Fruit fly (Drosophila melanogaster): ENCODE results near the gene CG9109.

CG9109 gene

DNA sequence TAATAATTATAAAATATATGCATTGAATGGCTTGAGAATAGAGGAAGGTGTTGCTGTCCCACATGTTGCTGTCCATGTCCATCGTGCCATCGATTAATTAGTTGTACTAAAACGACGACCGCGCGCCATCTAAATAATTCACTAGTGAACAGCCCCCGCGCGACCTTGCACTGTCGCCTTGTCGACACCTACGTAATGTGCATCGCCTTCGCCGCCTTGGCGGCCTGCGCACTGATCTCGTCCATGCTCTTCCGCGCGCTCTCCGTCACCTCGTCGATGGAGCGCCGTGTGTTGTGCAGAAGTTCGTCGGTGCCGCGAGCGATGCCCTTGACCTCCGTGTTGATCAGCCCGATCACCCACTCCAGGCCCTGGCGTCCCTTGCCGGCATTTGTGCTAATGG is 12.6 kb upstream of the CG9109 start:
- TF ChIP-seq rn (GFP tag; IDR thresholded peaks at IDR 0.05): no peak
- no peak for TF ChIP-seq D1 (tag; optimal IDR thresholded peaks at IDR 0.05)
- no peak for TF ChIP-seq Snoo (tag; optimal IDR thresholded peaks at IDR 0.05)
- no peak for TF ChIP-seq CG17806 (tag; optimal IDR thresholded peaks at IDR 0.05)

DNA sequence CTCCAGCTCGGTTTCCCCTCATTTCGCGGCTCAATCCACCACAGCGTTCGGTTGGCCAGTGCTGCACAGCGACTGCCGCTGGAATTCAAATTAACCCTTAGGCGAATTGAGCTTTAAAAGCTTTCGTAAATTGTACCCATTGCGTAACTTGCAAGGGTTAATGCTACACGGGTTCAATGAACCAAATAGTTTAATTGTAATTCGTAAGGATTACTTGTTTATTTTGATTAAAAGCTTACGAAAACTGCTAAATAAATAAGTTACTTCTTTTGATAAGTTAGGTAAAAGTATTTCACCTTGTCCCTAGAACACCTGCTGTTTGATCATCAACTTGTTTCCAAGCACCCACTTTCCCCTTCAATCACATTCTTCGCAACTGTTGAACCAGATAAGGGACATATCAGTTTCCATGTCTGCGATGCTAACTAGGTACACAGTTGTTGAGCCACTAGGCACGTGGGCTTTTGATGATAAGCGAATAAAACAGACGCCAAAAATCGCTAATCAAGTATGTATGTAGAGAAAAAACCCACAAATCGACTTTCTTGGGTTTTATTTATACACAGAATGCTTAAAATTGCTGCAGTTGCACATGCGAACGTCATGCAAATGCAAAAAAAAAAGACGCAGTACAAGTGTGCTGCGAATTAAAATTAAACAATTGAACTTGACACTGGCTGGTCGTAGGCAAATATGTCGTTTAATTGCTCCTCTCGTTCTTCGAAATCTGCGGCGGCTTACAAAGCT is 11.9 kb upstream of the CG9109 start, which contains the start of gene Pfas:
TSS of gene Pfas (minus strand) at position 79 of the 747 bp plus-strand sequence.
- TF ChIP-seq CG8159 (tag; optimal IDR thresholded peaks at IDR 0.05) (peak; percentile 50), CG13204 (GFP tag; optimal IDR thresholded peaks at IDR 0.05) (no peak), gl (tag; optimal IDR thresholded peaks at IDR 0.05) (peak; percentile 3), D1 (tag; optimal IDR thresholded peaks at IDR 0.05) (no peak), CG34367 (tag; optimal IDR thresholded peaks at IDR 0.05) (peak; percentile 28), fd96Ca (GFP tag; IDR thresholded peaks at IDR 0.05) (peak; percentile 68; the same call in 2 of the 3 replicates), CG32121 (GFP tag; IDR thresholded peaks at IDR 0.05) (peak; percentile 61), CG12605 (GFP tag; IDR thresholded peaks at IDR 0.05) (no peak), Snoo (tag; optimal IDR thresholded peaks at IDR 0.05) (peak; percentile 46), CG10348 (GFP tag; IDR thresholded peaks at IDR 0.05) (no peak), EcR (GFP tag; optimal IDR thresholded peaks at IDR 0.05) (peak; percentile 96), Pif1A (GFP tag; optimal IDR thresholded peaks at IDR 0.05) (no peak), CG9948 (tag; optimal IDR thresholded peaks at IDR 0.05) (peak; percentile 35), CG17806 (tag; optimal IDR thresholded peaks at IDR 0.05) (peak; percentile 51), CG15710 (tag; optimal IDR thresholded peaks at IDR 0.05) (peak; percentile 53), CG4496 (GFP tag; IDR thresholded peaks at IDR 0.05) (peak; percentile 60; the same call in 1 of the 3 replicates), rn (GFP tag; IDR thresholded peaks at IDR 0.05) (no peak), Pif1B (GFP tag; optimal IDR thresholded peaks at IDR 0.05) (no peak), Ets98B (GFP tag; IDR thresholded peaks at IDR 0.05) (peak; percentile 65), CG8301 (tag; optimal IDR thresholded peaks at IDR 0.05) (peak; percentile 50), CG14655 (GFP tag; optimal IDR thresholded peaks at IDR 0.05) (no peak)

- TF ChIP-seq rn (GFP tag; IDR thresholded peaks at IDR 0.05) (no peak), gl (tag; optimal IDR thresholded peaks at IDR 0.05) (no peak), CG13204 (GFP tag; optimal IDR thresholded peaks at IDR 0.05) (no peak), CG8159 (tag; optimal IDR thresholded peaks at IDR 0.05) (no peak), Pif1B (GFP tag; optimal IDR thresholded peaks at IDR 0.05) (no peak), CG15710 (tag; optimal IDR thresholded peaks at IDR 0.05) (no peak), D1 (tag; optimal IDR thresholded peaks at IDR 0.05) (no peak), Pif1A (GFP tag; optimal IDR thresholded peaks at IDR 0.05) (no peak), CG14655 (GFP tag; optimal IDR thresholded peaks at IDR 0.05) (no peak)
Measured at dm6 chr2L:6045484-6045883, 11.3 kb upstream of the CG9109 start.

DNA sequence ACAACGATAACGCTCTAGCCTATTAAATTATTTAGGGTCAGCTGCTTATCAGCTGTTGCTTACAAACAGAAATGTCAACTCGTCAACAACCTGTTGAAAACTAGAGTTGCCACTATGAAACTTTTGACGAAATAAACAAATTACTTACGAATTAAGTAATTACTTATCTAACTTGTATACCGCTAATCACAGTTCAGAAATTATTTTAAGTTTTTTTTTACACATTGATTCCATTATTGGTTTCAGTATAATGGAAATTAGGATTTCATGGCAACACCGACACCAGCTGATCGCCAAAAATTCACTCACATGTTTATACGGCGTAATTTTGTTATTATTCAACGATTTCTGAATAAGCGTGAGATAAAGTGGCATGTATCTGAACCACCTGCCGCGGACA is 3.6 kb upstream of the CG9109 start, which contains the start of the genes CG9117 and CG31643:
TSS of gene CG9117 (minus strand) at position 73 of the 400 bp plus-strand sequence.
TSS of gene CG31643 (plus strand) at position 288 of the 400 bp plus-strand sequence.
- TF ChIP-seq CG17806 (tag; optimal IDR thresholded peaks at IDR 0.05) (peak; percentile 39), Ets98B (GFP tag; IDR thresholded peaks at IDR 0.05) (peak; percentile 41), Snoo (tag; optimal IDR thresholded peaks at IDR 0.05) (peak; percentile 8), CG12605 (GFP tag; IDR thresholded peaks at IDR 0.05) (peak; percentile 78; the same call in 1 of the 2 replicates), rn (GFP tag; IDR thresholded peaks at IDR 0.05) (no peak), CG15710 (tag; optimal IDR thresholded peaks at IDR 0.05) (peak; percentile 68), CG8159 (tag; optimal IDR thresholded peaks at IDR 0.05) (no peak), CG9948 (tag; optimal IDR thresholded peaks at IDR 0.05) (peak; percentile 24)

- TF ChIP-seq CG9948 (tag; optimal IDR thresholded peaks at IDR 0.05): no peak
- TF ChIP-seq Snoo (tag; optimal IDR thresholded peaks at IDR 0.05): no peak
- no peak for TF ChIP-seq fd96Ca (GFP tag; IDR thresholded peaks at IDR 0.05)
- no peak for TF ChIP-seq CG34367 (tag; optimal IDR thresholded peaks at IDR 0.05)
- no peak for TF ChIP-seq CG12605 (GFP tag; IDR thresholded peaks at IDR 0.05)
- TF ChIP-seq CG14655 (GFP tag; optimal IDR thresholded peaks at IDR 0.05): no peak
- TF ChIP-seq CG13204 (GFP tag; optimal IDR thresholded peaks at IDR 0.05): no peak
- no peak for TF ChIP-seq CG32121 (GFP tag; IDR thresholded peaks at IDR 0.05)
- TF ChIP-seq Ets98B (GFP tag; IDR thresholded peaks at IDR 0.05): no peak
- no peak for TF ChIP-seq Pif1A (GFP tag; optimal IDR thresholded peaks at IDR 0.05)
- TF ChIP-seq CG4496 (GFP tag; IDR thresholded peaks at IDR 0.05): no peak
- no peak for TF ChIP-seq Pif1B (GFP tag; optimal IDR thresholded peaks at IDR 0.05)
- no peak for TF ChIP-seq CG17806 (tag; optimal IDR thresholded peaks at IDR 0.05)
- no peak for TF ChIP-seq CG8301 (tag; optimal IDR thresholded peaks at IDR 0.05)
- no peak for TF ChIP-seq CG10348 (GFP tag; IDR thresholded peaks at IDR 0.05)
- no peak for TF ChIP-seq CG15710 (tag; optimal IDR thresholded peaks at IDR 0.05)
- TF ChIP-seq gl (tag; optimal IDR thresholded peaks at IDR 0.05): no peak
- TF ChIP-seq rn (GFP tag; IDR thresholded peaks at IDR 0.05): no peak
Measured at dm6 chr2L:6036710-6037109, 2.5 kb upstream of the CG9109 start, which contains the start of gene mtm. Gene mtm, minus strand, starts transcription at chr2L:6037015.

dm6 chr2L:6035155-6035554 is 932 bp upstream of the CG9109 start:
- no peak for TF ChIP-seq CG17806 (tag; optimal IDR thresholded peaks at IDR 0.05)
- TF ChIP-seq gl (tag; optimal IDR thresholded peaks at IDR 0.05): no peak
- TF ChIP-seq CG9948 (tag; optimal IDR thresholded peaks at IDR 0.05): no peak
- no peak for TF ChIP-seq CG10348 (GFP tag; IDR thresholded peaks at IDR 0.05)
- TF ChIP-seq CG32121 (GFP tag; IDR thresholded peaks at IDR 0.05): no peak
- TF ChIP-seq Snoo (tag; optimal IDR thresholded peaks at IDR 0.05): no peak
- TF ChIP-seq D1 (tag; optimal IDR thresholded peaks at IDR 0.05): no peak
- TF ChIP-seq fd96Ca (GFP tag; IDR thresholded peaks at IDR 0.05): no peak
- no peak for TF ChIP-seq CG13204 (GFP tag; optimal IDR thresholded peaks at IDR 0.05)
- TF ChIP-seq EcR (GFP tag; optimal IDR thresholded peaks at IDR 0.05): no peak
- no peak for TF ChIP-seq CG15710 (tag; optimal IDR thresholded peaks at IDR 0.05)
- no peak for TF ChIP-seq Pif1B (GFP tag; optimal IDR thresholded peaks at IDR 0.05)
- TF ChIP-seq CG8159 (tag; optimal IDR thresholded peaks at IDR 0.05): no peak
- TF ChIP-seq CG8301 (tag; optimal IDR thresholded peaks at IDR 0.05): no peak
- no peak for TF ChIP-seq CG4496 (GFP tag; IDR thresholded peaks at IDR 0.05)
- TF ChIP-seq CG12605 (GFP tag; IDR thresholded peaks at IDR 0.05): no peak
